Fruit fly (Drosophila melanogaster): ENCODE data around the gene r.

r gene

dm6 chrX:16650078-16651063, 4.8 kb upstream of the r start:
- TF ChIP-seq CG17359 (tag; optimal IDR thresholded peaks at IDR 0.05) (peak; percentile 9), CG10565 (GFP tag; optimal IDR thresholded peaks at IDR 0.05) (no peak), CG3995 (GFP tag; optimal IDR thresholded peaks at IDR 0.05) (no peak), gt (GFP tag; IDR thresholded peaks at IDR 0.05) (no peak), Ssrp (tag; optimal IDR thresholded peaks at IDR 0.05) (peak; percentile 3), CG11085 (GFP tag; IDR thresholded peaks at IDR 0.05) (no peak), NC2α (GFP tag; optimal IDR thresholded peaks at IDR 0.05) (no peak), CG32772 (GFP tag; IDR thresholded peaks at IDR 0.05) (peak; percentile 42; the same call in 1 of the 2 replicates), YL-1 (GFP tag; optimal IDR thresholded peaks at IDR 0.05) (no peak), CG11695 (GFP tag; IDR thresholded peaks at IDR 0.05) (0 out of 3 replicates have a peak, but pooled peaks have one; percentile 27), Dip3 (GFP tag; optimal IDR thresholded peaks at IDR 0.05) (peak; percentile 64), CG4730 (GFP tag; IDR thresholded peaks at IDR 0.05) (no peak), D (optimal IDR thresholded peaks at IDR 0.05) (no peak), D (GFP tag; optimal IDR thresholded peaks at IDR 0.05) (no peak), CG12299 (tag; optimal IDR thresholded peaks at IDR 0.05) (no peak), E2f1 (GFP tag; IDR thresholded peaks at IDR 0.05) (0 out of 2 replicates have a peak, but pooled peaks have one; percentile 35), sr (GFP tag; IDR thresholded peaks at IDR 0.05) (0 out of 3 replicates have a peak, but pooled peaks have one; percentile 22), CG14965 (GFP tag; optimal IDR thresholded peaks at IDR 0.05; ENCODE audit: borderline replicate concordance) (no peak), NK7.1 (GFP tag; optimal IDR thresholded peaks at IDR 0.05) (peak; percentile 79), CG12391 (tag; optimal IDR thresholded peaks at IDR 0.05) (no peak), wek (GFP tag; optimal IDR thresholded peaks at IDR 0.05) (no peak), grn (GFP tag; optimal IDR thresholded peaks at IDR 0.05) (no peak), CG2712 (tag; optimal IDR thresholded peaks at IDR 0.05) (peak; percentile 15), crol (GFP tag; IDR thresholded peaks at IDR 0.05) (no peak), BtbVII (GFP tag; optimal IDR thresholded peaks at IDR 0.05) (peak; percentile 23), ttk (GFP tag; IDR thresholded peaks at IDR 0.05) (peak; percentile 67), dmrt99B (tag; optimal IDR thresholded peaks at IDR 0.05) (peak; percentile 64), dysf (GFP tag; IDR thresholded peaks at IDR 0.05) (peak; percentile 80), CG2129 (GFP tag; IDR thresholded peaks at IDR 0.05; ENCODE audit: partially characterized antibody) (no peak), fru (optimal IDR thresholded peaks at IDR 0.05) (no peak), sc (optimal IDR thresholded peaks at IDR 0.05) (no peak), sc (GFP tag; optimal IDR thresholded peaks at IDR 0.05) (no peak), CG17612 (GFP tag; IDR thresholded peaks at IDR 0.05) (no peak), Awh (GFP tag; IDR thresholded peaks at IDR 0.05) (no peak), CG3407 (GFP tag; optimal IDR thresholded peaks at IDR 0.05) (no peak), GATAe (GFP tag; conservative IDR thresholded peaks at IDR 0.05) (no peak), CG7786 (GFP tag; optimal IDR thresholded peaks at IDR 0.05) (no peak), B-H2 (GFP tag; optimal IDR thresholded peaks at IDR 0.05) (no peak), NC2β (GFP tag; optimal IDR thresholded peaks at IDR 0.05) (no peak), br (optimal IDR thresholded peaks at IDR 0.05) (no peak), Tbp (GFP tag; optimal IDR thresholded peaks at IDR 0.05) (no peak), run (tag; optimal IDR thresholded peaks at IDR 0.05) (peak; percentile 83), CG8281 (tag; optimal IDR thresholded peaks at IDR 0.05) (peak; percentile 60), slou (GFP tag; optimal IDR thresholded peaks at IDR 0.05) (peak; percentile 43), Bdp1 (GFP tag; optimal IDR thresholded peaks at IDR 0.05) (no peak), CG15601 (tag; optimal IDR thresholded peaks at IDR 0.05) (peak; percentile 37), fd102C (GFP tag; optimal IDR thresholded peaks at IDR 0.05) (no peak), Neu2 (GFP tag; optimal IDR thresholded peaks at IDR 0.05; ENCODE audit: borderline replicate concordance) (no peak), dimm (GFP tag; IDR thresholded peaks at IDR 0.05) (peak; percentile 56; the same call in 1 of the 2 replicates), klu (GFP tag; IDR thresholded peaks at IDR 0.05) (no peak), Hr39 (optimal IDR thresholded peaks at IDR 0.05) (no peak)
